Worm (Caenorhabditis elegans) whole organism, midembryonic: ENCODE data around the gene lgc-53.

Experiments
- T22C8.4 ChIP-seq: fragments of 200-800 bp; sonication (Bioruptor generic); IDR thresholded peaks from 2 replicates; pipeline ENCODE4 v1.3.6; 2022; ENCODE audit warnings: missing genetic modification characterization, missing compliant biosample characterization
- cog-1 ChIP-seq: sonication (generic microtip); optimal IDR thresholded peaks from 2 replicates; lab custom pipeline; 2016; ENCODE audit warnings: missing genetic modification characterization, missing compliant biosample characterization
- klf-2 ChIP-seq: fragments of 200-800 bp; sonication (Bioruptor generic); conservative IDR thresholded peaks from 2 replicates; pipeline ENCODE4 v1.3.6; 2022; ENCODE audit warnings: missing genetic modification reagents, missing genetic modification characterization, missing compliant biosample characterization
- med-1 ChIP-seq: sonication (generic microtip); optimal IDR thresholded peaks from 2 replicates; lab custom pipeline; 2017; ENCODE audit warnings: missing genetic modification characterization, mild to moderate bottlenecking, missing compliant biosample characterization, antibody characterized with exemption, missing genetic modification reagents; ENCODE audit not compliant: insufficient read depth

DNA sequence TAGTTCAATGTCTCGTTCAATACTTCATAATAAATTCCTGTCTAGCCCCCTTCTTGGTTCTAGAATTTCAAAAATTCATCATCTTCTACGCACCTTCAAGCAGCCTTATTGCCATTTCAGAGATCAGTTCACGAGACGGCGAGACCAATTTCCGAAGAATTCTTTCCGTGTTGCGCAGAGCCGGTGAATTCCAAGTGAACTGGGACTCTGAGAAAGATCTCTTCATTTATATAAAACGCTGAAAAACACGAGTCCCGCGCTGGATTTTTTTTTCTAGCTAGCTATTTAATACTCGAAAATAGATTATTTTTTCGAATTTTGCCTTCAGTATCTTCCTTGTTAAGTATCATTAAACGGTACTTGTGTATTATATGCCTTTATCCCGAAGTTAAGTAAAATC, 19.7 kb downstream of the lgc-53 start:
- no peak for TF ChIP-seq klf-2 (GFP tag; lab: Robert Waterston, UW)
- TF ChIP-seq cog-1 (tag; lab: Kevin White, UChicago): no peak
- no peak for TF ChIP-seq T22C8.4 (GFP tag; lab: Robert Waterston, UW)
- no peak for TF ChIP-seq med-1
